Fruit fly (Drosophila melanogaster) whole organism, embryonic: ENCODE data around the gene Rab19.

Experiments used
- Antp ChIP-seq: fragments of 200-800 bp; sonication (Bioruptor generic); optimal IDR thresholded peaks from 3 replicates; lab custom pipeline; 2016; ENCODE audit warnings: missing biosample characterization, missing genetic modification characterization
- Awh ChIP-seq: fragments of 200-800 bp; sonication (Bioruptor generic); IDR thresholded peaks from 2 replicates; pipeline ENCODE4, ENCODE4 v1.3.6; 2022; ENCODE audit warnings: missing biosample characterization, missing genetic modification characterization
- Bdp1 ChIP-seq: fragments of 200-800 bp; sonication (Bioruptor generic); optimal IDR thresholded peaks from 3 replicates; lab custom pipeline; 2016; ENCODE audit warnings: missing biosample characterization, missing genetic modification characterization
- CG10654 ChIP-seq: fragments of 200-800 bp; sonication (Bioruptor generic); optimal IDR thresholded peaks from 2 replicates; lab custom pipeline; 2016; ENCODE audit warnings: missing biosample characterization, missing genetic modification characterization
- CG11093 ChIP-seq: fragments of 200-800 bp; sonication (Bioruptor generic); IDR thresholded peaks from 3 replicates; pipeline ENCODE4 v1.3.6; 2022; ENCODE audit warnings: missing biosample characterization, missing genetic modification characterization
- CG11456 ChIP-seq: fragments of 200-800 bp; sonication (Bioruptor generic); IDR thresholded peaks from 3 replicates; pipeline ENCODE4 v1.3.6; 2022; ENCODE audit warnings: missing biosample characterization, missing genetic modification characterization
- CG11560 ChIP-seq: fragments of 200-800 bp; sonication (Bioruptor generic); IDR thresholded peaks from 3 replicates; pipeline ENCODE4 v1.3.6; 2022; ENCODE audit warnings: missing biosample characterization, missing genetic modification characterization
- CG12769 ChIP-seq: fragments of 200-800 bp; sonication (Bioruptor generic); optimal IDR thresholded peaks from 2 replicates; lab custom pipeline; 2019; ENCODE audit warnings: missing biosample characterization, mild to moderate bottlenecking, missing genetic modification characterization, moderate library complexity
- CG13424 ChIP-seq: fragments of 200-800 bp; sonication (Bioruptor generic); optimal IDR thresholded peaks from 2 replicates; lab custom pipeline; 2019; ENCODE audit warnings: missing biosample characterization, mild to moderate bottlenecking, missing genetic modification characterization, moderate library complexity
- CG14710 ChIP-seq: fragments of 200-800 bp; sonication (Bioruptor generic); optimal IDR thresholded peaks from 3 replicates; lab custom pipeline; 2019; ENCODE audit warnings: missing biosample characterization, mild to moderate bottlenecking, missing genetic modification characterization, moderate library complexity
- CG15073 ChIP-seq: fragments of 200-800 bp; sonication (Bioruptor generic); optimal IDR thresholded peaks from 2 replicates; lab custom pipeline; 2016; ENCODE audit warnings: missing biosample characterization, missing genetic modification characterization
- CG15479 ChIP-seq: fragments of 200-800 bp; sonication (Bioruptor generic); optimal IDR thresholded peaks from 3 replicates; lab custom pipeline; 2019; ENCODE audit warnings: missing biosample characterization, mild to moderate bottlenecking, missing genetic modification characterization, moderate library complexity
- CG17385 ChIP-seq: fragments of 200-800 bp; sonication (Bioruptor generic); optimal IDR thresholded peaks from 3 replicates; lab custom pipeline; 2018; ENCODE audit warnings: missing biosample characterization, mild to moderate bottlenecking, missing genetic modification characterization
- CG17802 ChIP-seq: fragments of 200-800 bp; sonication (Bioruptor generic); optimal IDR thresholded peaks from 2 replicates; lab custom pipeline; 2018; ENCODE audit warnings: missing biosample characterization, mild to moderate bottlenecking, missing genetic modification characterization, moderate library complexity
- CG2120 ChIP-seq: fragments of 200-800 bp; sonication (Bioruptor generic); optimal IDR thresholded peaks from 3 replicates; lab custom pipeline; 2016; ENCODE audit warnings: missing biosample characterization, missing genetic modification characterization
- CG2678 ChIP-seq: fragments of 200-800 bp; sonication (Bioruptor generic); optimal IDR thresholded peaks from 3 replicates; lab custom pipeline; 2019; ENCODE audit warnings: missing biosample characterization, mild to moderate bottlenecking, missing genetic modification characterization, moderate library complexity
- CG3163 ChIP-seq: fragments of 200-800 bp; sonication (Bioruptor generic); optimal IDR thresholded peaks from 3 replicates; lab custom pipeline; 2016; ENCODE audit warnings: missing biosample characterization, missing genetic modification characterization
- CG6689 ChIP-seq: fragments of 200-800 bp; sonication (Bioruptor generic); IDR thresholded peaks from 2 replicates; pipeline ENCODE4 v1.3.6; 2022; ENCODE audit warnings: missing biosample characterization, missing genetic modification characterization
- CG7372 ChIP-seq: fragments of 200-800 bp; sonication (Bioruptor generic); IDR thresholded peaks from 2 replicates; pipeline ENCODE4 v1.3.6; 2022; ENCODE audit warnings: missing biosample characterization, missing genetic modification characterization
- CG8924 ChIP-seq: fragments of 200-800 bp; optimal IDR thresholded peaks from 3 replicates; lab custom pipeline; 2019; ENCODE audit warnings: missing biosample characterization, mild to moderate bottlenecking, missing genetic modification characterization, moderate library complexity
- CG9727 ChIP-seq: fragments of 200-800 bp; sonication (Bioruptor generic); optimal IDR thresholded peaks from 3 replicates; lab custom pipeline; 2017; ENCODE audit warnings: missing biosample characterization, mild to moderate bottlenecking, missing genetic modification characterization
- Chrac-16 ChIP-seq: fragments of 200-800 bp; sonication (Bioruptor generic); optimal IDR thresholded peaks from 3 replicates; lab custom pipeline; 2016; ENCODE audit warnings: missing biosample characterization, missing genetic modification characterization
- Dll ChIP-seq: fragments of 200-800 bp; sonication (Bioruptor generic); IDR thresholded peaks from 4 replicates; pipeline ENCODE4 v1.3.6; 2022; ENCODE audit warnings: missing biosample characterization, missing genetic modification characterization; ENCODE audit not compliant: partially characterized antibody
- Ets97D ChIP-seq: fragments of 200-800 bp; sonication (Bioruptor generic); optimal IDR thresholded peaks from 3 replicates; lab custom pipeline; 2016; ENCODE audit warnings: missing biosample characterization, missing genetic modification characterization
- Fer1 ChIP-seq: fragments of 200-800 bp; sonication (Bioruptor generic); optimal IDR thresholded peaks from 2 replicates; lab custom pipeline; 2017; ENCODE audit warnings: missing biosample characterization, mild to moderate bottlenecking, missing genetic modification characterization
- Hmr ChIP-seq: fragments of 200-800 bp; sonication (Bioruptor generic); optimal IDR thresholded peaks from 3 replicates; lab custom pipeline; 2017; ENCODE audit warnings: mild to moderate bottlenecking, missing biosample characterization, missing genetic modification reagents, missing genetic modification characterization
- Oli ChIP-seq: fragments of 200-800 bp; sonication (Bioruptor generic); optimal IDR thresholded peaks from 2 replicates; lab custom pipeline; 2018; ENCODE audit warnings: missing biosample characterization, mild to moderate bottlenecking, missing genetic modification characterization, moderate library complexity
- Sox102F ChIP-seq: fragments of 200-800 bp; sonication (Bioruptor generic); optimal IDR thresholded peaks from 2 replicates; lab custom pipeline; 2018; ENCODE audit warnings: missing biosample characterization, mild to moderate bottlenecking, missing genetic modification characterization, moderate library complexity
- Spps ChIP-seq: fragments of 200-800 bp; sonication (Bioruptor generic); optimal IDR thresholded peaks from 2 replicates; lab custom pipeline; 2018; ENCODE audit warnings: missing biosample characterization, mild to moderate bottlenecking, missing genetic modification characterization
- Stat92E ChIP-seq, 3 experiments: fragments of >200 bp in 2 of 3; fragments of 200-800 bp in 1 of 3; sonication (Bioruptor generic) in 1 of 3; optimal IDR thresholded peaks; 2 replicates each; lab custom pipeline; 2017 to 2019; ENCODE audit warnings: missing biosample characterization in 3 of 3, missing genetic modification characterization in 3 of 3, mild to moderate bottlenecking in 1 of 3, moderate library complexity in 1 of 3
- Usf ChIP-seq: fragments of 200-800 bp; sonication (Bioruptor generic); optimal IDR thresholded peaks from 2 replicates; lab custom pipeline; 2017; ENCODE audit warnings: missing genotype, missing biosample characterization, missing genetic modification characterization
- YL-1 ChIP-seq: fragments of 200-800 bp; sonication (Bioruptor generic); optimal IDR thresholded peaks from 3 replicates; lab custom pipeline; 2017; ENCODE audit warnings: missing biosample characterization, mild to moderate bottlenecking, missing genetic modification characterization
- amos ChIP-seq: fragments of 200-800 bp; sonication (Bioruptor generic); IDR thresholded peaks from 2 replicates; pipeline ENCODE4 v1.3.6; 2022; ENCODE audit warnings: missing biosample characterization, missing genetic modification characterization; ENCODE audit not compliant: partially characterized antibody
- az2 ChIP-seq: fragments of 200-800 bp; sonication (Bioruptor generic); optimal IDR thresholded peaks from 3 replicates; lab custom pipeline; 2016; ENCODE audit warnings: missing biosample characterization, missing genetic modification characterization
- cad ChIP-seq: fragments of >200 bp; optimal IDR thresholded peaks from 2 replicates; lab custom pipeline; 2017; ENCODE audit warnings: missing biosample characterization, missing genetic modification characterization
- chinmo ChIP-seq: fragments of 200-800 bp; sonication (Bioruptor generic); IDR thresholded peaks from 4 replicates; pipeline ENCODE4 v1.3.6; 2022; ENCODE audit warnings: missing biosample characterization, missing genetic modification characterization; ENCODE audit not compliant: partially characterized antibody
- corto ChIP-seq: fragments of 200-800 bp; sonication (Bioruptor generic); optimal IDR thresholded peaks from 2 replicates; lab custom pipeline; 2016; ENCODE audit warnings: missing biosample characterization, mild to moderate bottlenecking, missing genetic modification characterization, moderate library complexity
- ems ChIP-seq: fragments of 200-800 bp; sonication (Bioruptor generic); optimal IDR thresholded peaks from 3 replicates; lab custom pipeline; 2016; ENCODE audit warnings: missing biosample characterization, missing genetic modification characterization
- fd3F ChIP-seq: fragments of 200-800 bp; sonication (Bioruptor generic); optimal IDR thresholded peaks from 2 replicates; lab custom pipeline; 2018; ENCODE audit warnings: missing biosample characterization, mild to moderate bottlenecking, missing genetic modification characterization, moderate library complexity
- gt ChIP-seq: fragments of 200-800 bp; sonication (Bioruptor generic); IDR thresholded peaks from 2 replicates; pipeline ENCODE4 v1.3.6; 2022; ENCODE audit warnings: missing biosample characterization, missing genetic modification characterization
- hkb ChIP-seq, 2 experiments: fragments of 200-800 bp in 1 of 2; fragments of >200 bp in 1 of 2; sonication (Bioruptor generic) in 1 of 2; IDR thresholded peaks in 1 of 2; optimal IDR thresholded peaks in 1 of 2; 2 replicates each; pipeline versions ENCODE4 v1.3.6 to Lab custom; 2017 to 2022; ENCODE audit warnings: missing biosample characterization in 1 of 2, missing genetic modification characterization in 1 of 2
- insv ChIP-seq, 2 experiments: fragments of 200-800 bp; sonication (Bioruptor generic); optimal IDR thresholded peaks; 3 replicates each; lab custom pipeline; 2016 to 2018; ENCODE audit warnings: missing biosample characterization in 2 of 2, missing genetic modification characterization in 2 of 2
- nau ChIP-seq: fragments of 200-800 bp; sonication (Bioruptor generic); optimal IDR thresholded peaks from 3 replicates; lab custom pipeline; 2017; ENCODE audit warnings: missing biosample characterization, mild to moderate bottlenecking, missing genetic modification characterization, missing genetic modification reagents
- oc ChIP-seq: fragments of 200-800 bp; sonication (Bioruptor generic); optimal IDR thresholded peaks from 2 replicates; lab custom pipeline; 2018; ENCODE audit warnings: missing biosample characterization, mild to moderate bottlenecking, missing genetic modification characterization, moderate library complexity
- psq ChIP-seq: fragments of 200-800 bp; sonication (Bioruptor generic); optimal IDR thresholded peaks from 2 replicates; lab custom pipeline; 2017; ENCODE audit warnings: missing biosample characterization, missing genetic modification characterization
- schlank ChIP-seq: fragments of 200-800 bp; sonication (Bioruptor generic); optimal IDR thresholded peaks from 2 replicates; lab custom pipeline; 2018; ENCODE audit warnings: missing biosample characterization, mild to moderate bottlenecking, missing genetic modification characterization
- sqz ChIP-seq: fragments of 200-800 bp; sonication (Bioruptor generic); optimal IDR thresholded peaks from 3 replicates; lab custom pipeline; 2018; ENCODE audit warnings: missing biosample characterization, mild to moderate bottlenecking, missing genetic modification characterization

Gene Rab19

dm6 chr3L:8346100-8346980, 49.5 kb downstream of the Rab19 start, which contains the start of the genes CG7182 and GAPcenA (continued):
- TF ChIP-seq Hmr (GFP tag; lab: Kevin White, UChicago) = peak; percentile 78
- TF ChIP-seq CG7372 (GFP tag; lab: Robert Waterston, UW) = no peak; the same call in 1 of the 2 replicates
- no peak for TF ChIP-seq CG15479 (GFP tag; lab: Kevin White, UChicago)
- peak; percentile 29 for TF ChIP-seq ems (GFP tag; lab: Kevin White, UChicago)
- peak; percentile 97 for TF ChIP-seq CG11560 (tag; lab: Robert Waterston, UW)
- peak; percentile 82 for TF ChIP-seq CG2678 (tag; lab: Kevin White, UChicago)
- TF ChIP-seq psq (GFP tag; lab: Kevin White, UChicago) = peak; percentile 17
- TF ChIP-seq amos = peak; percentile 35; the same call in 1 of the 2 replicates
- peak; percentile 76 for TF ChIP-seq sqz (GFP tag; lab: Kevin White, UChicago)
- TF ChIP-seq Dll = peak; percentile 72
- no peak for TF ChIP-seq Awh (GFP tag; lab: Robert Waterston, UW)
- peak; percentile 70 for TF ChIP-seq CG2120 (GFP tag; lab: Kevin White, UChicago)
- TF ChIP-seq Chrac-16 = peak; percentile 63
- TF ChIP-seq CG11093 = no peak
- TF ChIP-seq Fer1 = peak; percentile 49
- peak; percentile 51 for TF ChIP-seq az2 (GFP tag; lab: Kevin White, UChicago)
- no peak for TF ChIP-seq Stat92E (GFP tag; optimal IDR thresholded peaks at IDR 0.05; lab: Kevin White, UChicago)
- peak; percentile 79 for TF ChIP-seq CG13424 (tag; lab: Kevin White, UChicago)
- no peak for TF ChIP-seq CG3163
- TF ChIP-seq CG10654 (GFP tag; lab: Kevin White, UChicago) = peak; percentile 61
- peak; percentile 81 for TF ChIP-seq CG8924 (tag; lab: Kevin White, UChicago)
- no peak for TF ChIP-seq CG11456 (GFP tag; lab: Robert Waterston, UW)
- TF ChIP-seq Sox102F (GFP tag; lab: Kevin White, UChicago) = peak; percentile 61
- peak in 1 of 2 experiments; percentile 46 for TF ChIP-seq insv (GFP tag; optimal IDR thresholded peaks at IDR 0.05; lab: Kevin White, UChicago)
- peak; percentile 35 for TF ChIP-seq schlank (tag; lab: Kevin White, UChicago)
- no peak for TF ChIP-seq hkb (optimal IDR thresholded peaks at IDR 0.05; lab: Kevin White, UChicago)
- no peak for TF ChIP-seq hkb (GFP tag; IDR thresholded peaks at IDR 0.05; lab: Robert Waterston, UW)
- no peak for TF ChIP-seq CG12769 (tag; lab: Kevin White, UChicago)
- peak; percentile 27 for TF ChIP-seq Usf (GFP tag; lab: Kevin White, UChicago)
- peak; percentile 52; the same call in 1 of the 2 replicates for TF ChIP-seq CG6689 (GFP tag; lab: Robert Waterston, UW)
- peak; percentile 11 for TF ChIP-seq CG17802 (tag; lab: Kevin White, UChicago)
- peak; percentile 39 for TF ChIP-seq Ets97D (GFP tag; lab: Kevin White, UChicago)
- peak; percentile 29 for TF ChIP-seq Spps
- TF ChIP-seq Bdp1 (GFP tag; lab: Kevin White, UChicago) = no peak
- TF ChIP-seq chinmo = peak; percentile 76; the same call in 1 of the 4 replicates
- TF ChIP-seq gt (GFP tag; lab: Robert Waterston, UW) = no peak
- peak; percentile 63 for TF ChIP-seq CG17385 (GFP tag; lab: Kevin White, UChicago)
- no peak for TF ChIP-seq nau (GFP tag; lab: Kevin White, UChicago)
- TF ChIP-seq fd3F (GFP tag; lab: Kevin White, UChicago) = peak; percentile 68
- no peak for TF ChIP-seq oc
- TF ChIP-seq Oli = peak; percentile 70
- peak; percentile 67 for TF ChIP-seq CG9727 (GFP tag; lab: Kevin White, UChicago)
- no peak for TF ChIP-seq CG15073 (GFP tag; lab: Kevin White, UChicago)
- peak; percentile 16 for TF ChIP-seq Antp (GFP tag; lab: Kevin White, UChicago)
- TF ChIP-seq cad (GFP tag; lab: Kevin White, UChicago) = no peak
- TF ChIP-seq CG14710 (tag; lab: Kevin White, UChicago) = peak; percentile 90
- peak; percentile 76 for TF ChIP-seq YL-1
- no peak for TF ChIP-seq corto (GFP tag; lab: Kevin White, UChicago)
